Worm (Caenorhabditis elegans) whole organism, L4 larva: ENCODE data around the gene egl-4.

Source experiments
- F44E2.7 ChIP-seq: fragments of 200-800 bp; sonication (Bioruptor generic); IDR thresholded peaks from 2 replicates; pipeline ENCODE4 v2.1.2; 2022; ENCODE audit warnings: missing genetic modification characterization, missing compliant biosample characterization
- T20F7.1 ChIP-seq: fragments of 200-800 bp; sonication (Bioruptor generic); optimal IDR thresholded peaks from 2 replicates; lab custom pipeline; 2018; ENCODE audit warnings: mild to moderate bottlenecking, missing genetic modification characterization, missing compliant biosample characterization
- T26A8.4 ChIP-seq: fragments of 200-800 bp; sonication (Bioruptor generic); IDR thresholded peaks from 2 replicates; pipeline ENCODE4 v1.3.6; 2022; ENCODE audit warnings: missing genetic modification characterization, missing compliant biosample characterization
- Y48G9A.11 ChIP-seq: fragments of 200-800 bp; sonication (Bioruptor generic); IDR thresholded peaks from 2 replicates; pipeline ENCODE4 v1.3.6; 2022; ENCODE audit warnings: missing genetic modification reagents, missing genetic modification characterization, missing compliant biosample characterization
- Y75B8A.6 ChIP-seq: fragments of 200-800 bp; sonication (Bioruptor generic); IDR thresholded peaks from 2 replicates; pipeline ENCODE4 v1.3.6; 2022; ENCODE audit warnings: missing genetic modification reagents, missing genetic modification characterization, missing compliant biosample characterization
- aha-1 ChIP-seq: fragments of 150-350 bp; peaks from one replicate; lab custom pipeline; 2014; ENCODE audit warnings: missing biosample characterization, missing genetic modification characterization
- aly-2 ChIP-seq: sonication (generic microtip); optimal IDR thresholded peaks from 2 replicates; lab custom pipeline; 2018; ENCODE audit warnings: missing biosample characterization, missing genetic modification characterization
- ceh-32 ChIP-seq: sonication (generic microtip); optimal IDR thresholded peaks from 2 replicates; lab custom pipeline; 2016; ENCODE audit warnings: mild to moderate bottlenecking, missing genetic modification characterization, missing compliant biosample characterization; ENCODE audit not compliant: poor library complexity
- ceh-82 ChIP-seq: sonication (generic microtip); optimal IDR thresholded peaks from 2 replicates; lab custom pipeline; 2017; ENCODE audit warnings: missing biosample characterization, missing genetic modification characterization
- ces-1 ChIP-seq: fragments of 150-350 bp; sonication (generic microtip); optimal IDR thresholded peaks from 4 replicates; lab custom pipeline; 2014; ENCODE audit warnings: missing biosample characterization, missing genetic modification reagents, missing genetic modification characterization
- daf-8 ChIP-seq: fragments of 200-800 bp; sonication (Bioruptor generic); IDR thresholded peaks from 2 replicates; pipeline ENCODE4 v1.3.6; 2022; ENCODE audit warnings: missing genetic modification characterization, missing compliant biosample characterization
- dmd-6 ChIP-seq: fragments of 200-800 bp; sonication (Bioruptor generic); IDR thresholded peaks from 2 replicates; pipeline ENCODE4 v1.3.6; 2022; ENCODE audit warnings: missing genetic modification reagents, missing genetic modification characterization, missing compliant biosample characterization
- dmd-8 ChIP-seq: fragments of 200-800 bp; sonication (Bioruptor generic); IDR thresholded peaks from 2 replicates; pipeline ENCODE4 v1.3.6; 2022; ENCODE audit warnings: missing genetic modification characterization, missing compliant biosample characterization
- dpl-1 ChIP-seq: fragments of 150-350 bp; optimal IDR thresholded peaks from 2 replicates; lab custom pipeline; 2014; ENCODE audit warnings: missing biosample characterization, missing genetic modification reagents, missing genetic modification characterization
- duxl-1 ChIP-seq: sonication (generic microtip); optimal IDR thresholded peaks from 2 replicates; lab custom pipeline; 2016; ENCODE audit warnings: mild to moderate bottlenecking, missing genetic modification characterization, moderate library complexity, missing compliant biosample characterization; ENCODE audit not compliant: poor library complexity
- dve-1 ChIP-seq: sonication (generic microtip); optimal IDR thresholded peaks from 2 replicates; lab custom pipeline; 2017; ENCODE audit warnings: antibody characterized with exemption, mild to moderate bottlenecking, missing genetic modification characterization, missing compliant biosample characterization; ENCODE audit not compliant: insufficient read depth
- egl-27 ChIP-seq: sonication (generic microtip); optimal IDR thresholded peaks from 3 replicates; lab custom pipeline; 2017; ENCODE audit warnings: missing biosample characterization, missing genetic modification reagents, missing genetic modification characterization
- egl-43 ChIP-seq: fragments of 200-800 bp; sonication (Bioruptor generic); IDR thresholded peaks from 2 replicates; pipeline ENCODE4 v1.3.6; 2022; ENCODE audit warnings: missing genetic modification reagents, missing genetic modification characterization, missing compliant biosample characterization
- fos-1 ChIP-seq: fragments of 150-350 bp; optimal IDR thresholded peaks from 2 replicates; lab custom pipeline; 2014; ENCODE audit warnings: missing biosample characterization, missing genetic modification characterization
- hlh-11 ChIP-seq: fragments of 200-800 bp; sonication (Bioruptor generic); optimal IDR thresholded peaks from 2 replicates; lab custom pipeline; 2018; ENCODE audit warnings: mild to moderate bottlenecking, missing genetic modification characterization, missing compliant biosample characterization
- hlh-30 ChIP-seq: sonication (generic microtip); optimal IDR thresholded peaks from 2 replicates; lab custom pipeline; 2017; ENCODE audit warnings: antibody characterized with exemption, mild to moderate bottlenecking, missing genetic modification characterization, missing compliant biosample characterization; ENCODE audit not compliant: insufficient read depth
- lin-13 ChIP-seq: fragments of 150-350 bp; optimal IDR thresholded peaks from 2 replicates; lab custom pipeline; 2014; ENCODE audit warnings: missing biosample characterization, missing genetic modification reagents, missing genetic modification characterization
- lir-3 ChIP-seq: sonication (generic microtip); optimal IDR thresholded peaks from 2 replicates; lab custom pipeline; 2016; ENCODE audit warnings: mild to moderate bottlenecking, missing genetic modification characterization, missing compliant biosample characterization
- lsy-2 ChIP-seq, 2 experiments: fragments of 150-350 bp in 1 of 2; sonication (generic microtip) in 1 of 2; optimal IDR thresholded peaks; 2 replicates each; lab custom pipeline; 2014 to 2017; ENCODE audit warnings: missing biosample characterization in 2 of 2, missing genetic modification characterization in 2 of 2
- mdt-29 ChIP-seq: fragments of 200-800 bp; sonication (Bioruptor generic); IDR thresholded peaks from 2 replicates; pipeline ENCODE4 v1.3.6; 2022; ENCODE audit warnings: missing genetic modification reagents, missing genetic modification characterization, missing compliant biosample characterization
- mep-1 ChIP-seq: fragments of 150-350 bp; sonication (generic microtip); optimal IDR thresholded peaks from 3 replicates; lab custom pipeline; 2014; ENCODE audit warnings: missing biosample characterization, missing genetic modification characterization
- mxl-3 ChIP-seq: fragments of 200-800 bp; sonication (Bioruptor generic); optimal IDR thresholded peaks from 2 replicates; lab custom pipeline; 2018; ENCODE audit warnings: mild to moderate bottlenecking, missing genetic modification characterization, missing compliant biosample characterization
- nhr-237 ChIP-seq: sonication (generic microtip); optimal IDR thresholded peaks from 2 replicates; lab custom pipeline; 2017; ENCODE audit warnings: missing biosample characterization, missing genetic modification characterization
- nhr-28 ChIP-seq: fragments of 150-350 bp; optimal IDR thresholded peaks from 2 replicates; lab custom pipeline; 2014; ENCODE audit warnings: missing biosample characterization, missing genetic modification characterization
- nhr-42 ChIP-seq: fragments of 200-800 bp; sonication (Bioruptor generic); IDR thresholded peaks from 2 replicates; pipeline ENCODE4 v1.3.6; 2022; ENCODE audit warnings: missing genetic modification characterization, missing compliant biosample characterization
- nhr-48 ChIP-seq: sonication (generic microtip); optimal IDR thresholded peaks from 2 replicates; lab custom pipeline; 2016; ENCODE audit warnings: mild to moderate bottlenecking, missing genetic modification characterization, missing compliant biosample characterization
- nhr-6 ChIP-seq: fragments of 150-350 bp; optimal IDR thresholded peaks from 2 replicates; lab custom pipeline; 2014; ENCODE audit warnings: missing biosample characterization, missing genetic modification characterization
- php-3 ChIP-seq: fragments of 200-800 bp; sonication (Bioruptor generic); IDR thresholded peaks from 2 replicates; pipeline ENCODE4 v1.3.6; 2022; ENCODE audit warnings: missing genetic modification reagents, missing genetic modification characterization, missing compliant biosample characterization
- pqm-1 ChIP-seq: sonication (generic microtip); optimal IDR thresholded peaks from 2 replicates; lab custom pipeline; 2017; ENCODE audit warnings: missing biosample characterization, missing genetic modification characterization
- sdz-12 ChIP-seq: fragments of 200-800 bp; sonication (Bioruptor generic); optimal IDR thresholded peaks from 2 replicates; lab custom pipeline; 2018; ENCODE audit warnings: mild to moderate bottlenecking, missing genetic modification characterization, missing compliant biosample characterization
- snpc-4 ChIP-seq: fragments of 150-350 bp; optimal IDR thresholded peaks from 2 replicates; lab custom pipeline; 2014; ENCODE audit warnings: missing biosample characterization, missing genetic modification characterization
- tra-1 ChIP-seq: fragments of 200-800 bp; sonication (Bioruptor generic); IDR thresholded peaks from 2 replicates; pipeline ENCODE4 v1.3.6; 2022; ENCODE audit warnings: missing genetic modification reagents, missing genetic modification characterization, missing compliant biosample characterization
- unc-39 ChIP-seq: sonication (generic microtip); optimal IDR thresholded peaks from 2 replicates; lab custom pipeline; 2017; ENCODE audit warnings: missing biosample characterization, missing genetic modification characterization
- unc-62 ChIP-seq, 3 experiments: fragments of 150-350 bp in 1 of 3; sonication (generic microtip); optimal IDR thresholded peaks in 2 of 3; peaks in 1 of 3; 1 replicate in 1 of 3; 2 replicates in 2 of 3; lab custom pipeline; 2014 to 2017; ENCODE audit warnings: missing biosample characterization in 3 of 3, missing genetic modification characterization in 3 of 3, missing genetic modification reagents in 3 of 3, missing genotype in 1 of 3
- zag-1 ChIP-seq: fragments of 150-350 bp; optimal IDR thresholded peaks from 2 replicates; lab custom pipeline; 2014; ENCODE audit warnings: missing biosample characterization, missing genetic modification characterization
- zip-2 ChIP-seq: fragments of 150-350 bp; optimal IDR thresholded peaks from 2 replicates; lab custom pipeline; 2014; ENCODE audit warnings: missing biosample characterization, missing genetic modification characterization
- ztf-7 ChIP-seq: fragments of 150-350 bp; optimal IDR thresholded peaks from 2 replicates; lab custom pipeline; 2014; ENCODE audit warnings: missing biosample characterization, missing genetic modification characterization

Gene egl-4

DNA sequence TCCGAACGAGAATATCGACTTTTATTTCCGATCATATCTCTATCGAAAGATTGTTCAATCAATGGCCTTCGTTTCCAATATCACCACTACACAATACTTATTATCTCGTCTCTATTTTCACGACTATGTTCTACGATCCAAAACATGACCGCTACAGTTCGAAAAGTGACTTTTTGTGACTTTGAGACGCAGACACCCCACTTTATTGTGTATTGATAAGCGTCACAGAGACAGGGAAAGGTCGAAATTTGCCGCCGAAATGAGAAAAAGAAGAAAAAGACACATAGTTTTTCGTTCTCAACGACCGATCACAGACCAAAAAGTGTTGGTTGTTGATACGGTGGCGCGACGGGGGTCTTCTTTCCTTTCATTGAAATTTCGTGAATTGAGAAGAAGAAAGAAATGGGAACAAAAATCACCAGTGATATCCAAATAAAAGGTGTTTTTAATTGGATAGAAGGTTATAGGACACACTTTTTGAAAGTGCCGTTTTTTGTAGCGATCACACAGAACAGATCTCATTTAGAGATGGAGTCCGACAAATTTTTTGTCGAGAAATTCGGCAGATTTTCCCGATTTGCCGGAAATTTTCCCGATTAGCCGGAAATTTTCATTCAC, 11.6 kb downstream of the egl-4 start (continued):
- TF ChIP-seq daf-8 (no peak), dve-1 (tag; lab: Kevin White, UChicago) (peak; percentile 63), duxl-1 (tag; lab: Kevin White, UChicago) (peak; percentile 34), lin-13 (GFP tag; lab: Kevin White, UChicago) (no peak), hlh-30 (tag; lab: Kevin White, UChicago) (peak; percentile 45), nhr-48 (peak; percentile 78), mxl-3 (GFP tag; lab: Kevin White, UChicago) (peak; percentile 32), T26A8.4 (GFP tag; lab: Robert Waterston, UW) (no peak), nhr-42 (no peak), ztf-7 (tag; lab: Kevin White, UChicago) (no peak), zip-2 (tag; lab: Kevin White, UChicago) (no peak), aha-1 (peak; percentile 54), snpc-4 (tag; lab: Kevin White, UChicago) (no peak), sdz-12 (GFP tag; lab: Kevin White, UChicago) (no peak), egl-27 (tag; lab: Kevin White, UChicago) (no peak), ces-1 (no peak), mdt-29 (GFP tag; lab: Robert Waterston, UW) (no peak), Y75B8A.6 (no peak), aly-2 (tag; lab: Kevin White, UChicago) (no peak), zag-1 (tag; lab: Kevin White, UChicago) (no peak), egl-43 (GFP tag; lab: Robert Waterston, UW) (no peak), nhr-237 (tag; lab: Kevin White, UChicago) (no peak), nhr-28 (tag; lab: Kevin White, UChicago) (peak; percentile 92), dmd-8 (GFP tag; lab: Robert Waterston, UW) (no peak), ceh-82 (tag; lab: Kevin White, UChicago) (no peak), lir-3 (tag; lab: Kevin White, UChicago) (no peak), F44E2.7 (no peak), dpl-1 (GFP tag; lab: Kevin White, UChicago) (no peak), hlh-11 (tag; lab: Kevin White, UChicago) (peak; percentile 81), mep-1 (tag; lab: Kevin White, UChicago) (peak; percentile 25), Y48G9A.11 (GFP tag; lab: Robert Waterston, UW) (no peak), lsy-2 (tag; optimal IDR thresholded peaks at IDR 0.05; lab: Kevin White, UChicago) (peak in 1 of 2 experiments; percentile 27), ceh-32 (tag; lab: Kevin White, UChicago) (no peak)
- TF ChIP-seq, all 104 proteins: peak for 17

DNA sequence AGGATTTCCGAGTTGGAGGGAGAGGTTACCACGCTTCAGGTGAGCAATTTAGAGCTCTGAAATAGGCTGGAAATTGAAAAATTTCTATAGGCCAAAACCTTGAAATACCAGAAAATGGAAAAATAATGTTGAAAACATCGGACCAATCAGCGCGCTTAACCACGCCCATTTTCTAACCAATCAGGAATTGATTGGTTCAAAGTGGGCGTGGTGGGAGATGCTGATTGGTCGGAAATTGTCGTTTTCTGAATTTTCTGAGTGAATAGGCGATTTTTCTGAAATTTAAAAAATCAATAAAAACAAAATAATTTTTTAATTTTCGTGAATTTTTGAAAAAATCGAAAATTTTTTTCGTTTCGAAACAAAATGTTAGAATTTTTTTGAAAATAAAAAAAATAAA, 13.1 kb downstream of the egl-4 start:
- TF ChIP-seq pqm-1 (no peak), unc-62 (GFP tag; optimal IDR thresholded peaks at IDR 0.05 in 1 of 2; lab: Kevin White, UChicago) (peak in 1 of 2 experiments; percentile 39), unc-62 (tag; optimal IDR thresholded peaks at IDR 0.05; lab: Kevin White, UChicago) (no peak)

ce11 chrIV:1862655-1863054, 14.8 kb downstream of the egl-4 start:
- TF ChIP-seq aha-1 (peak; percentile 79), mxl-3 (GFP tag; lab: Kevin White, UChicago) (no peak)

DNA sequence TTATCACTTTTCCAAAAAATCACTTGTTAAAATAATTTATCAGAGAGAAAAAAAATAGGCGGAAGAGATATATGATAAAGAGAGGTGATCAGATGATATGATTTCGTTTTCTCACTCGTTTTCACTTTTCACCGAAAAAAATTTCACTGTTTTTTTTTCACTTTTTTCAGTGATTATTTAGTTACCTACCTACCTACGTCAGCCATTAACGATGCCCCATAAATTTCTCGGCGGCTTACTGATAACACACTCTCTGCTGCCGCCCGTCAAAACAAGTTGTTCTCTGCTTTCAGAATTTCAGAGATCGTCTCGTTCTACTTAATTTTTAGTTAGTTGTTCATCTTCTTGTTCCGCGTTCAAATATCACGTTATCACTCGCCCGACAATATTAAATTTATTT, 19.0 kb downstream of the egl-4 start:
- TF ChIP-seq tra-1 (GFP tag; lab: Robert Waterston, UW): peak; percentile 72
- no peak for TF ChIP-seq nhr-6 (tag; lab: Kevin White, UChicago)
- 0 out of 2 replicates have a peak, but pooled peaks have one; percentile 43 for TF ChIP-seq php-3 (GFP tag; lab: Robert Waterston, UW)
- no peak for TF ChIP-seq unc-39 (tag; lab: Kevin White, UChicago)
- TF ChIP-seq dmd-6: no peak; the same call in none of the 2 replicates
- TF ChIP-seq dve-1 (tag; lab: Kevin White, UChicago): peak; percentile 26
- TF ChIP-seq fos-1: no peak
- TF ChIP-seq nhr-28 (tag; lab: Kevin White, UChicago): peak; percentile 25
- peak; percentile 43 for TF ChIP-seq hlh-11 (tag; lab: Kevin White, UChicago)
- peak; percentile 4 for TF ChIP-seq hlh-30 (tag; lab: Kevin White, UChicago)
- TF ChIP-seq T20F7.1 (GFP tag; lab: Kevin White, UChicago): no peak
